Worm (Caenorhabditis elegans) whole organism, young adult: Measurements from ENCODE around the gene atln-1.

Experiments used
- B0261.1 ChIP-seq: sonication (generic microtip); optimal IDR thresholded peaks from 2 replicates; lab custom pipeline; 2016; ENCODE audit warnings: mild to moderate bottlenecking, missing genetic modification characterization, moderate library complexity, missing compliant biosample characterization
- B0336.3 ChIP-seq: fragments of 200-800 bp; sonication (Bioruptor generic); IDR thresholded peaks from 2 replicates; pipeline ENCODE4 v1.3.6; 2022; ENCODE audit warnings: missing genetic modification characterization, missing compliant biosample characterization
- F23B12.7 ChIP-seq: sonication (generic microtip); optimal IDR thresholded peaks from 2 replicates; lab custom pipeline; 2017; ENCODE audit warnings: missing genetic modification characterization, mild to moderate bottlenecking, missing compliant biosample characterization, antibody characterized with exemption, moderate library complexity; ENCODE audit not compliant: insufficient read depth
- K11D2.4 ChIP-seq: fragments of 200-800 bp; sonication (Bioruptor generic); IDR thresholded peaks from 2 replicates; pipeline ENCODE4 v1.3.6; 2022; ENCODE audit warnings: missing genetic modification reagents, missing genetic modification characterization, missing compliant biosample characterization
- ceh-27 ChIP-seq: fragments of 200-800 bp; sonication (Bioruptor generic); optimal IDR thresholded peaks from 2 replicates; lab custom pipeline; 2018; ENCODE audit warnings: mild to moderate bottlenecking, missing genetic modification characterization, moderate library complexity, missing compliant biosample characterization
- madf-3 ChIP-seq: fragments of 200-800 bp; sonication (Bioruptor generic); IDR thresholded peaks from 2 replicates; pipeline ENCODE4 v1.3.6; 2022; ENCODE audit warnings: missing genetic modification reagents, missing genetic modification characterization, missing compliant biosample characterization
- madf-8 ChIP-seq: fragments of 200-800 bp; sonication (Bioruptor generic); conservative IDR thresholded peaks from 2 replicates; pipeline ENCODE4 v1.3.6; 2022; ENCODE audit warnings: missing genetic modification reagents, missing genetic modification characterization, missing compliant biosample characterization
- nhr-90 ChIP-seq: sonication (generic microtip); optimal IDR thresholded peaks from 2 replicates; lab custom pipeline; 2016; ENCODE audit warnings: missing genotype, mild to moderate bottlenecking, missing genetic modification characterization, missing compliant biosample characterization
- pha-4 ChIP-seq: fragments of 150-350 bp; sonication (generic microtip); optimal IDR thresholded peaks from 2 replicates; lab custom pipeline; 2014; ENCODE audit warnings: missing biosample characterization, missing genetic modification reagents, missing genetic modification characterization
- tlf-1 ChIP-seq: fragments of 200-800 bp; sonication (Bioruptor generic); optimal IDR thresholded peaks from 2 replicates; lab custom pipeline; 2018; ENCODE audit warnings: mild to moderate bottlenecking, missing genetic modification characterization, missing compliant biosample characterization
- zfh-2 ChIP-seq: fragments of 200-800 bp; sonication (Bioruptor generic); conservative IDR thresholded peaks from 2 replicates; pipeline ENCODE4 v1.3.6; 2022; ENCODE audit warnings: missing genetic modification reagents, missing genetic modification characterization, missing compliant biosample characterization

DNA sequence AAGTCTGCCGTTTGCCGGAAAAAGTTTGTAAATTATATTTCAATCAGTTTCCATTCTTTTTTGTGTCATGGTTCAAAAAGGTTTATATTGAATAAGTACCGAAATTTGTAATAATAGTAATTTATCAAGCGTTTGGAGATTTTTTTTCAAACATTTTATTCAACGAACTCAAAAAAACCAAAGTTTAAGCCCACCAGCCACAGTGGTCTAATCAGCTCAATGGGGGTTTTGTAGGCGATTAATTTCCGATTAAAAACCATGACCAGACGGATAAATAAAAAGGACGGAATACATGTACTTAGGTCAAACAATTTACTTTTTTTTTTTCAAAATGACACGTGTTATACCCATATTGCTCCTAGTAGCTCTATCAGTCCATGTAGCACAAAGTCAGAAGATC is 10.9 kb downstream of the atln-1 start, which contains the start of gene Y54G2A.10:
- TF ChIP-seq zfh-2 (GFP tag; lab: Robert Waterston, UW) (no peak), ceh-27 (GFP tag; lab: Kevin White, UChicago) (no peak), K11D2.4 (GFP tag; lab: Robert Waterston, UW) (no peak), tlf-1 (GFP tag; lab: Kevin White, UChicago) (no peak), nhr-90 (tag; lab: Kevin White, UChicago) (no peak), pha-4 (tag; lab: Kevin White, UChicago) (no peak), madf-3 (no peak), F23B12.7 (tag; lab: Kevin White, UChicago) (no peak), B0261.1 (tag; lab: Kevin White, UChicago) (no peak), madf-8 (GFP tag; lab: Robert Waterston, UW) (no peak), B0336.3 (GFP tag; lab: Robert Waterston, UW) (no peak)
